Worm (Caenorhabditis elegans) whole organism, L1 larva: Measurements from ENCODE around the gene apc-10.

Source experiments
- aha-1 ChIP-seq: fragments of 150-350 bp; optimal IDR thresholded peaks from 2 replicates; lab custom pipeline; 2014; ENCODE audit warnings: missing biosample characterization, missing genetic modification characterization
- ama-1 ChIP-seq: fragments of 150-350 bp; optimal IDR thresholded peaks from 2 replicates; lab custom pipeline; 2014
- ceh-82 ChIP-seq, 3 experiments: fragments of 150-350 bp in 1 of 3; sonication (generic microtip) in 2 of 3; optimal IDR thresholded peaks; 2 replicates each; lab custom pipeline; 2014 to 2017; ENCODE audit warnings: missing biosample characterization in 3 of 3, missing genetic modification characterization in 3 of 3
- ceh-90 ChIP-seq: sonication (generic microtip); optimal IDR thresholded peaks from 2 replicates; lab custom pipeline; 2016; ENCODE audit warnings: missing genetic modification characterization, missing compliant biosample characterization
- ces-1 ChIP-seq: fragments of 150-350 bp; optimal IDR thresholded peaks from 2 replicates; lab custom pipeline; 2014; ENCODE audit warnings: missing biosample characterization, missing genetic modification reagents, missing genetic modification characterization
- egl-13 ChIP-seq: sonication (generic microtip); optimal IDR thresholded peaks from 2 replicates; lab custom pipeline; 2016; ENCODE audit warnings: missing genotype, missing genetic modification reagents, missing genetic modification characterization, missing compliant biosample characterization
- grh-1 ChIP-seq: fragments of 200-800 bp; sonication (Bioruptor generic); IDR thresholded peaks from 2 replicates; pipeline ENCODE4 v1.3.6; 2022; ENCODE audit warnings: missing genetic modification reagents, missing genetic modification characterization, missing compliant biosample characterization
- hpl-2 ChIP-seq: fragments of 150-350 bp; optimal IDR thresholded peaks from 2 replicates; lab custom pipeline; 2014; ENCODE audit warnings: missing biosample characterization, missing genetic modification reagents, missing genetic modification characterization
- lsy-2 ChIP-seq, 2 experiments: fragments of 150-350 bp; optimal IDR thresholded peaks; 2 replicates each; lab custom pipeline; 2014; ENCODE audit warnings: missing biosample characterization in 2 of 2, missing genetic modification characterization in 2 of 2
- nhr-11 ChIP-seq: fragments of 150-350 bp; optimal IDR thresholded peaks from 2 replicates; lab custom pipeline; 2014; ENCODE audit warnings: missing biosample characterization, missing genetic modification characterization
- nhr-12 ChIP-seq: sonication (generic microtip); optimal IDR thresholded peaks from 2 replicates; lab custom pipeline; 2017; ENCODE audit warnings: missing biosample characterization, missing genetic modification characterization
- snpc-4 ChIP-seq: fragments of 150-350 bp; optimal IDR thresholded peaks from 2 replicates; lab custom pipeline; 2014; ENCODE audit warnings: missing biosample characterization, missing genetic modification characterization
- sptf-1 ChIP-seq: fragments of 150-350 bp; optimal IDR thresholded peaks from 2 replicates; lab custom pipeline; 2014; ENCODE audit warnings: missing biosample characterization, missing genetic modification characterization
- tlp-1 ChIP-seq: fragments of 150-350 bp; optimal IDR thresholded peaks from 2 replicates; lab custom pipeline; 2014; ENCODE audit warnings: missing biosample characterization, missing genetic modification characterization

ce11 chrV:10398431-10398830 is 27.7 kb downstream of the apc-10 start, which contains the start of gene ugt-2:
- TF ChIP-seq nhr-11, result no peak
- TF ChIP-seq sptf-1 (tag; lab: Kevin White, UChicago), result no peak
- no peak for TF ChIP-seq grh-1 (GFP tag; lab: Robert Waterston, UW)
- no peak for TF ChIP-seq snpc-4 (tag; lab: Kevin White, UChicago)
- no peak for TF ChIP-seq hpl-2 (GFP tag; lab: Kevin White, UChicago)
- no peak for TF ChIP-seq ceh-90 (tag; lab: Kevin White, UChicago)
- no peak for TF ChIP-seq tlp-1 (tag; lab: Kevin White, UChicago)
- TF ChIP-seq aha-1 (tag; lab: Kevin White, UChicago), result no peak
- TF ChIP-seq ama-1, result no peak
- TF ChIP-seq ceh-82 (tag; optimal IDR thresholded peaks at IDR 0.05; lab: Kevin White, UChicago), result no peak
- TF ChIP-seq ces-1 (GFP tag; lab: Kevin White, UChicago), result no peak
- TF ChIP-seq egl-13 (tag; lab: Kevin White, UChicago), result no peak
- no peak for TF ChIP-seq lsy-2 (tag; optimal IDR thresholded peaks at IDR 0.05; lab: Kevin White, UChicago)
- no peak for TF ChIP-seq nhr-12
